Comparison of ENCODE assay signal across 1 fruit fly cellular context in genomic region chr3L:4286784-4287183, dm6.
TF ChIP-seq lines count a peak whose summit lies in the region.

Gene TfIIEbeta (plus strand): TSS chr3L:4287038.

TF ChIP-seq in whole organism, embryonic, 481 proteins besides CTCF, POLR2A, EP300 and RAD21 (continued from another document):
- TF ChIP-seq CG3281 (GFP tag; optimal IDR thresholded peaks at IDR 0.05; lab: Kevin White, UChicago) (peak; percentile 51), CG7271 (tag; optimal IDR thresholded peaks at IDR 0.05; lab: Kevin White, UChicago) (no peak), scrt (GFP tag; optimal IDR thresholded peaks at IDR 0.05; lab: Kevin White, UChicago) (peak; percentile 57), Xrp1 (GFP tag; IDR thresholded peaks at IDR 0.05; lab: Robert Waterston, UW) (peak; percentile 52; the same call in 1 of the 2 replicates), CG15514 (GFP tag; optimal IDR thresholded peaks at IDR 0.05; lab: Kevin White, UChicago) (peak; percentile 100), sc (optimal IDR thresholded peaks at IDR 0.05; lab: Kevin White, UChicago) (no peak), sc (GFP tag; optimal IDR thresholded peaks at IDR 0.05; lab: Kevin White, UChicago) (no peak), CG3838 (GFP tag; optimal IDR thresholded peaks at IDR 0.05; lab: Kevin White, UChicago) (no peak), CG1603 (tag; optimal IDR thresholded peaks at IDR 0.05; lab: Kevin White, UChicago) (no peak), CG2120 (GFP tag; optimal IDR thresholded peaks at IDR 0.05; lab: Kevin White, UChicago) (peak; percentile 38), BEAF-32 (GFP tag; optimal IDR thresholded peaks at IDR 0.05; lab: Kevin White, UChicago) (peak; percentile 1), CG9437 (GFP tag; optimal IDR thresholded peaks at IDR 0.05; lab: Kevin White, UChicago) (peak; percentile 6), Optix (GFP tag; IDR thresholded peaks at IDR 0.05; lab: Robert Waterston, UW) (no peak), slbo (GFP tag; IDR thresholded peaks at IDR 0.05; lab: Robert Waterston, UW) (peak; percentile 54), Dip2 (GFP tag; IDR thresholded peaks at IDR 0.05; lab: Robert Waterston, UW) (no peak), CG17829 (tag; optimal IDR thresholded peaks at IDR 0.05; lab: Kevin White, UChicago) (peak; percentile 29), ftz-f1 (GFP tag; optimal IDR thresholded peaks at IDR 0.05; lab: Kevin White, UChicago) (no peak), mirr (GFP tag; optimal IDR thresholded peaks at IDR 0.05; lab: Kevin White, UChicago) (no peak), CG7372 (GFP tag; IDR thresholded peaks at IDR 0.05; lab: Robert Waterston, UW) (no peak), Hr39 (optimal IDR thresholded peaks at IDR 0.05; lab: Kevin White, UChicago) (no peak), CG13287 (GFP tag; IDR thresholded peaks at IDR 0.05; lab: Robert Waterston, UW; ENCODE audit: partially characterized antibody) (peak; percentile 46; the same call in 1 of the 2 replicates), CG11085 (GFP tag; IDR thresholded peaks at IDR 0.05; lab: Robert Waterston, UW) (no peak), CG12391 (tag; optimal IDR thresholded peaks at IDR 0.05; lab: Kevin White, UChicago) (peak; percentile 60), Asciz (GFP tag; optimal IDR thresholded peaks at IDR 0.05; lab: Kevin White, UChicago) (peak; percentile 28), CG8089 (GFP tag; optimal IDR thresholded peaks at IDR 0.05; lab: Kevin White, UChicago) (no peak), az2 (GFP tag; optimal IDR thresholded peaks at IDR 0.05; lab: Kevin White, UChicago) (peak; percentile 28), Sox100B (GFP tag; optimal IDR thresholded peaks at IDR 0.05; lab: Kevin White, UChicago) (peak; percentile 58), D (optimal IDR thresholded peaks at IDR 0.05; lab: Kevin White, UChicago) (no peak), D (GFP tag; optimal IDR thresholded peaks at IDR 0.05; lab: Kevin White, UChicago) (peak; percentile 7), BtbVII (GFP tag; optimal IDR thresholded peaks at IDR 0.05; lab: Kevin White, UChicago) (peak; percentile 12), ap (GFP tag; IDR thresholded peaks at IDR 0.05; lab: Robert Waterston, UW) (no peak), D19A (tag; optimal IDR thresholded peaks at IDR 0.05; lab: Kevin White, UChicago) (peak; percentile 96), Tbp (GFP tag; optimal IDR thresholded peaks at IDR 0.05; lab: Kevin White, UChicago) (no peak), CG10979 (tag; optimal IDR thresholded peaks at IDR 0.05; lab: Kevin White, UChicago) (peak; percentile 44), YL-1 (GFP tag; optimal IDR thresholded peaks at IDR 0.05; lab: Kevin White, UChicago) (peak; percentile 61), CG4617 (GFP tag; optimal IDR thresholded peaks at IDR 0.05; lab: Kevin White, UChicago; ENCODE audit: borderline replicate concordance) (peak; percentile 6), row (GFP tag; IDR thresholded peaks at IDR 0.05; lab: Robert Waterston, UW) (peak; percentile 82), cad (GFP tag; optimal IDR thresholded peaks at IDR 0.05; lab: Kevin White, UChicago) (no peak), B-H2 (GFP tag; optimal IDR thresholded peaks at IDR 0.05; lab: Kevin White, UChicago) (peak; percentile 26), schlank (tag; optimal IDR thresholded peaks at IDR 0.05; lab: Kevin White, UChicago) (no peak), knrl (GFP tag; IDR thresholded peaks at IDR 0.05; lab: Robert Waterston, UW; ENCODE audit: partially characterized antibody) (peak; percentile 33; the same call in 1 of the 3 replicates), tgo (GFP tag; IDR thresholded peaks at IDR 0.05; lab: Robert Waterston, UW) (peak; percentile 28; the same call in 1 of the 3 replicates), CG10209 (GFP tag; optimal IDR thresholded peaks at IDR 0.05; lab: Kevin White, UChicago) (peak; percentile 6), CG10267 (tag; optimal IDR thresholded peaks at IDR 0.05; lab: Kevin White, UChicago) (peak; percentile 56), CG6683 (GFP tag; optimal IDR thresholded peaks at IDR 0.05; lab: Kevin White, UChicago) (no peak), MESR4 (GFP tag; optimal IDR thresholded peaks at IDR 0.05; lab: Kevin White, UChicago) (peak; percentile 41), Dip3 (GFP tag; optimal IDR thresholded peaks at IDR 0.05; lab: Kevin White, UChicago) (no peak), toy (GFP tag; IDR thresholded peaks at IDR 0.05; lab: Robert Waterston, UW) (no peak), amos (GFP tag; IDR thresholded peaks at IDR 0.05; lab: Robert Waterston, UW; ENCODE audit: partially characterized antibody) (peak; percentile 42; the same call in 1 of the 2 replicates), Xbp1 (GFP tag; optimal IDR thresholded peaks at IDR 0.05; lab: Kevin White, UChicago) (peak; percentile 35), jing (GFP tag; optimal IDR thresholded peaks at IDR 0.05; lab: Kevin White, UChicago) (no peak), Hr3 (GFP tag; optimal IDR thresholded peaks at IDR 0.05; lab: Kevin White, UChicago) (peak; percentile 14), Blimp-1 (GFP tag; optimal IDR thresholded peaks at IDR 0.05; lab: Kevin White, UChicago) (peak; percentile 25), crp (GFP tag; optimal IDR thresholded peaks at IDR 0.05; lab: Kevin White, UChicago) (peak; percentile 68 to 92), Oli (tag; optimal IDR thresholded peaks at IDR 0.05; lab: Kevin White, UChicago) (peak; percentile 25), grau (tag; optimal IDR thresholded peaks at IDR 0.05; lab: Kevin White, UChicago) (peak; percentile 32), CG7928 (GFP tag; optimal IDR thresholded peaks at IDR 0.05; lab: Kevin White, UChicago) (peak; percentile 95), kah (GFP tag; optimal IDR thresholded peaks at IDR 0.05; lab: Kevin White, UChicago) (no peak), phol (tag; optimal IDR thresholded peaks at IDR 0.05; lab: Kevin White, UChicago) (peak; percentile 39), Med (GFP tag; lab: Kevin White, UChicago) (peak; percentile 59), CG13775 (GFP tag; optimal IDR thresholded peaks at IDR 0.05; lab: Kevin White, UChicago) (peak; percentile 8), CG17361 (GFP tag; IDR thresholded peaks at IDR 0.05; lab: Robert Waterston, UW) (peak; percentile 55; the same call in 2 of the 3 replicates), CG1233 (GFP tag; optimal IDR thresholded peaks at IDR 0.05; lab: Kevin White, UChicago) (peak; percentile 37), CG6854 (GFP tag; optimal IDR thresholded peaks at IDR 0.05; lab: Kevin White, UChicago) (no peak), Stat92E (GFP tag; optimal IDR thresholded peaks at IDR 0.05; lab: Kevin White, UChicago) (peak in 1 of 3 experiments; percentile 6), Fer3 (tag; optimal IDR thresholded peaks at IDR 0.05; lab: Kevin White, UChicago) (peak; percentile 46), Ptx1 (GFP tag; IDR thresholded peaks at IDR 0.05; lab: Robert Waterston, UW) (peak; percentile 47), Chrac-16 (GFP tag; optimal IDR thresholded peaks at IDR 0.05; lab: Kevin White, UChicago) (no peak), sens (GFP tag; lab: Kevin White, UChicago) (peak; percentile 64), ind (GFP tag; optimal IDR thresholded peaks at IDR 0.05; lab: Kevin White, UChicago) (peak; percentile 23), Gug (GFP tag; IDR thresholded peaks at IDR 0.05; lab: Robert Waterston, UW) (no peak), hkb (optimal IDR thresholded peaks at IDR 0.05; lab: Kevin White, UChicago) (no peak), hkb (GFP tag; IDR thresholded peaks at IDR 0.05; lab: Robert Waterston, UW) (peak; percentile 39; the same call in 1 of the 2 replicates), oc (tag; optimal IDR thresholded peaks at IDR 0.05; lab: Kevin White, UChicago) (no peak), cato (GFP tag; optimal IDR thresholded peaks at IDR 0.05; lab: Kevin White, UChicago; ENCODE audit: borderline replicate concordance) (no peak), Myb (GFP tag; optimal IDR thresholded peaks at IDR 0.05; lab: Kevin White, UChicago) (peak; percentile 74), prd (optimal IDR thresholded peaks at IDR 0.05; lab: Kevin White, UChicago) (no peak), prd (GFP tag; IDR thresholded peaks at IDR 0.05; lab: Robert Waterston, UW) (peak; percentile 18; the same call in 1 of the 3 replicates), E2f1 (GFP tag; IDR thresholded peaks at IDR 0.05; lab: Robert Waterston, UW) (no peak), CG13123 (GFP tag; optimal IDR thresholded peaks at IDR 0.05; lab: Kevin White, UChicago) (no peak), seq (GFP tag; IDR thresholded peaks at IDR 0.05; lab: Robert Waterston, UW) (no peak), ab (GFP tag; optimal IDR thresholded peaks at IDR 0.05; lab: Kevin White, UChicago) (no peak), sug (tag; optimal IDR thresholded peaks at IDR 0.05; lab: Kevin White, UChicago) (peak; percentile 1), Bdp1 (GFP tag; optimal IDR thresholded peaks at IDR 0.05; lab: Kevin White, UChicago) (no peak), Pdp1 (GFP tag; optimal IDR thresholded peaks at IDR 0.05; lab: Kevin White, UChicago) (no peak), CG8924 (tag; optimal IDR thresholded peaks at IDR 0.05; lab: Kevin White, UChicago) (peak; percentile 38), CG6654 (GFP tag; optimal IDR thresholded peaks at IDR 0.05; lab: Kevin White, UChicago) (no peak), CG2199 (GFP tag; IDR thresholded peaks at IDR 0.05; lab: Robert Waterston, UW) (no peak), Lim3 (GFP tag; IDR thresholded peaks at IDR 0.05; lab: Robert Waterston, UW) (no peak), vvl (GFP tag; IDR thresholded peaks at IDR 0.05; lab: Robert Waterston, UW) (peak; percentile 46), bcd (GFP tag; optimal IDR thresholded peaks at IDR 0.05; lab: Kevin White, UChicago) (peak; percentile 20), lilli (GFP tag; optimal IDR thresholded peaks at IDR 0.05; lab: Kevin White, UChicago) (peak; percentile 13), CG13296 (GFP tag; optimal IDR thresholded peaks at IDR 0.05; lab: Kevin White, UChicago) (peak; percentile 7), HmgZ (tag; optimal IDR thresholded peaks at IDR 0.05; lab: Kevin White, UChicago) (peak; percentile 27), gsb-n (tag; optimal IDR thresholded peaks at IDR 0.05; lab: Kevin White, UChicago) (peak; percentile 30), CG10366 (GFP tag; IDR thresholded peaks at IDR 0.05; lab: Robert Waterston, UW) (peak; percentile 28), Sry-β (GFP tag; optimal IDR thresholded peaks at IDR 0.05; lab: Kevin White, UChicago) (peak; percentile 25), CG3847 (GFP tag; IDR thresholded peaks at IDR 0.05; lab: Robert Waterston, UW) (0 out of 2 replicates have a peak, but pooled peaks have one; percentile 9)
TF ChIP-seq in whole organism, embryonic: peak in this region for 114.
